Fruit fly (Drosophila melanogaster) whole organism, embryonic: ENCODE results near the gene geko.

Experiments used
- Ada2b ChIP-seq: fragments of 200-800 bp; sonication (Bioruptor generic); IDR thresholded peaks from 2 replicates; pipeline ENCODE4 v1.3.6; 2022; ENCODE audit warnings: missing biosample characterization, missing genetic modification characterization
- B-H2 ChIP-seq: fragments of 200-800 bp; sonication (Bioruptor generic); optimal IDR thresholded peaks from 2 replicates; lab custom pipeline; 2018; ENCODE audit warnings: missing biosample characterization, mild to moderate bottlenecking, missing genetic modification characterization
- C15 ChIP-seq: fragments of 200-800 bp; sonication (Bioruptor generic); IDR thresholded peaks from 3 replicates; pipeline ENCODE4 v1.3.6; 2022; ENCODE audit warnings: missing biosample characterization, missing genetic modification characterization
- CG10267 ChIP-seq: fragments of 200-800 bp; sonication (Bioruptor generic); optimal IDR thresholded peaks from 2 replicates; lab custom pipeline; 2018; ENCODE audit warnings: missing biosample characterization, mild to moderate bottlenecking, missing genetic modification characterization, moderate library complexity
- CG10366 ChIP-seq: fragments of 200-800 bp; sonication (Bioruptor generic); IDR thresholded peaks from 2 replicates; pipeline ENCODE4 v1.3.6; 2022; ENCODE audit warnings: missing biosample characterization, missing genetic modification characterization
- CG10654 ChIP-seq: fragments of 200-800 bp; sonication (Bioruptor generic); optimal IDR thresholded peaks from 2 replicates; lab custom pipeline; 2016; ENCODE audit warnings: missing biosample characterization, missing genetic modification characterization
- CG11093 ChIP-seq: fragments of 200-800 bp; sonication (Bioruptor generic); IDR thresholded peaks from 3 replicates; pipeline ENCODE4 v1.3.6; 2022; ENCODE audit warnings: missing biosample characterization, missing genetic modification characterization
- CG11398 ChIP-seq: fragments of 200-800 bp; sonication (Bioruptor generic); optimal IDR thresholded peaks from 2 replicates; lab custom pipeline; 2016; ENCODE audit warnings: missing biosample characterization, missing genetic modification characterization
- CG11696 ChIP-seq: fragments of 200-800 bp; sonication (Bioruptor generic); IDR thresholded peaks from 2 replicates; pipeline ENCODE4 v1.3.6; 2022; ENCODE audit warnings: missing biosample characterization, missing genetic modification characterization
- CG14965 ChIP-seq: fragments of 200-800 bp; sonication (Bioruptor generic); optimal IDR thresholded peaks from 2 replicates; lab custom pipeline; 2016; ENCODE audit warnings: missing biosample characterization, missing genetic modification characterization, borderline replicate concordance
- CG15479 ChIP-seq: fragments of 200-800 bp; sonication (Bioruptor generic); optimal IDR thresholded peaks from 3 replicates; lab custom pipeline; 2019; ENCODE audit warnings: missing biosample characterization, mild to moderate bottlenecking, missing genetic modification characterization, moderate library complexity
- CG15514 ChIP-seq: fragments of 200-800 bp; sonication (Bioruptor generic); optimal IDR thresholded peaks from 3 replicates; lab custom pipeline; 2017; ENCODE audit warnings: missing biosample characterization, missing genetic modification characterization, mild to moderate bottlenecking, moderate library complexity, missing genetic modification reagents
- CG1602 ChIP-seq: fragments of 200-800 bp; sonication (Bioruptor generic); optimal IDR thresholded peaks from 3 replicates; lab custom pipeline; 2016; ENCODE audit warnings: missing biosample characterization, missing genetic modification characterization
- CG18764 ChIP-seq: fragments of 200-800 bp; sonication (Bioruptor generic); optimal IDR thresholded peaks from 3 replicates; lab custom pipeline; 2016; ENCODE audit warnings: missing biosample characterization, missing genetic modification characterization
- CG2116 ChIP-seq: fragments of 200-800 bp; sonication (Bioruptor generic); optimal IDR thresholded peaks from 3 replicates; lab custom pipeline; 2018; ENCODE audit warnings: missing biosample characterization, mild to moderate bottlenecking, missing genetic modification characterization
- CG31365 ChIP-seq: fragments of 200-800 bp; sonication (Bioruptor generic); optimal IDR thresholded peaks from 2 replicates; lab custom pipeline; 2018; ENCODE audit warnings: missing biosample characterization, mild to moderate bottlenecking, missing genetic modification characterization
- CG34376 ChIP-seq: fragments of 200-800 bp; sonication (Bioruptor generic); optimal IDR thresholded peaks from 2 replicates; lab custom pipeline; 2018; ENCODE audit warnings: missing biosample characterization, mild to moderate bottlenecking, missing genetic modification characterization
- CG4820 ChIP-seq: fragments of 200-800 bp; sonication (Bioruptor generic); optimal IDR thresholded peaks from 3 replicates; lab custom pipeline; 2016; ENCODE audit warnings: missing biosample characterization, missing genetic modification characterization
- CG6272 ChIP-seq: fragments of 200-800 bp; sonication (Bioruptor generic); IDR thresholded peaks from 2 replicates; pipeline ENCODE4 v1.3.6; 2022; ENCODE audit warnings: missing biosample characterization, missing genetic modification characterization
- CG6791 ChIP-seq: fragments of 200-800 bp; sonication (Bioruptor generic); IDR thresholded peaks from 3 replicates; pipeline ENCODE4 v1.3.6; 2022; ENCODE audit warnings: missing biosample characterization, missing genetic modification characterization; ENCODE audit not compliant: partially characterized antibody
- CG7745 ChIP-seq: fragments of 200-800 bp; sonication (Bioruptor generic); optimal IDR thresholded peaks from 2 replicates; lab custom pipeline; 2018; ENCODE audit warnings: missing biosample characterization, mild to moderate bottlenecking, missing genetic modification characterization, moderate library complexity
- CG8765 ChIP-seq: fragments of 200-800 bp; sonication (Bioruptor generic); IDR thresholded peaks from 2 replicates; pipeline ENCODE4 v1.3.6; 2022; ENCODE audit warnings: missing biosample characterization, missing genetic modification characterization
- D19A ChIP-seq: fragments of 200-800 bp; optimal IDR thresholded peaks from 3 replicates; lab custom pipeline; 2019; ENCODE audit warnings: missing biosample characterization, mild to moderate bottlenecking, missing genetic modification characterization, moderate library complexity
- Dbx ChIP-seq: fragments of 200-800 bp; sonication (Bioruptor generic); IDR thresholded peaks from 3 replicates; pipeline ENCODE4 v1.3.6; 2022; ENCODE audit warnings: missing biosample characterization, missing genetic modification characterization
- Drgx ChIP-seq: fragments of 200-800 bp; sonication (Bioruptor generic); IDR thresholded peaks from 2 replicates; pipeline ENCODE4 v1.3.6; 2022; ENCODE audit warnings: missing biosample characterization, missing genetic modification characterization
- ERR ChIP-seq: fragments of 200-800 bp; sonication (Bioruptor generic); optimal IDR thresholded peaks from 2 replicates; lab custom pipeline; 2016; ENCODE audit warnings: missing biosample characterization, missing genetic modification characterization
- Fer2 ChIP-seq: fragments of 200-800 bp; sonication (Bioruptor generic); optimal IDR thresholded peaks from 2 replicates; lab custom pipeline; 2018; ENCODE audit warnings: missing biosample characterization, mild to moderate bottlenecking, missing genetic modification characterization, moderate library complexity
- HLH4C ChIP-seq: fragments of 200-800 bp; sonication (Bioruptor generic); IDR thresholded peaks from 3 replicates; pipeline ENCODE4 v1.3.6; 2022; ENCODE audit warnings: missing biosample characterization, missing genetic modification characterization; ENCODE audit not compliant: partially characterized antibody
- Hr39 ChIP-seq: fragments of >200 bp; optimal IDR thresholded peaks from 2 replicates; lab custom pipeline; 2017
- Jarid2 ChIP-seq: fragments of 200-800 bp; sonication (Bioruptor generic); optimal IDR thresholded peaks from 3 replicates; lab custom pipeline; 2017; ENCODE audit warnings: mild to moderate bottlenecking, missing biosample characterization, missing genetic modification reagents, missing genetic modification characterization
- Kr ChIP-seq: fragments of 200-800 bp; sonication (Bioruptor generic); optimal IDR thresholded peaks from 2 replicates; lab custom pipeline; 2017; ENCODE audit warnings: missing biosample characterization, mild to moderate bottlenecking, missing genetic modification characterization
- Max ChIP-seq: fragments of 200-800 bp; sonication (Bioruptor generic); optimal IDR thresholded peaks from 2 replicates; lab custom pipeline; 2016; ENCODE audit warnings: missing biosample characterization, mild to moderate bottlenecking, missing genetic modification characterization
- NC2α ChIP-seq: fragments of 200-800 bp; sonication (Bioruptor generic); optimal IDR thresholded peaks from 2 replicates; lab custom pipeline; 2016; ENCODE audit warnings: missing biosample characterization, missing genetic modification characterization
- Ssrp ChIP-seq: fragments of 200-800 bp; sonication (Bioruptor generic); optimal IDR thresholded peaks from 2 replicates; lab custom pipeline; 2018; ENCODE audit warnings: missing biosample characterization, mild to moderate bottlenecking, missing genetic modification characterization, moderate library complexity
- Taf1 ChIP-seq: fragments of 200-800 bp; sonication (Bioruptor generic); IDR thresholded peaks from 2 replicates; pipeline ENCODE4 v1.3.6; 2022; ENCODE audit warnings: missing biosample characterization, missing genetic modification characterization
- dan ChIP-seq: fragments of 200-800 bp; sonication (Bioruptor generic); IDR thresholded peaks from 2 replicates; pipeline ENCODE4 v1.3.6; 2022; ENCODE audit warnings: missing biosample characterization, missing genetic modification characterization
- dimm ChIP-seq: fragments of 200-800 bp; sonication (Bioruptor generic); IDR thresholded peaks from 2 replicates; pipeline ENCODE4 v1.3.6; 2022; ENCODE audit warnings: missing biosample characterization, missing genetic modification characterization
- ems ChIP-seq: fragments of 200-800 bp; sonication (Bioruptor generic); optimal IDR thresholded peaks from 3 replicates; lab custom pipeline; 2016; ENCODE audit warnings: missing biosample characterization, missing genetic modification characterization
- exex ChIP-seq: fragments of 200-800 bp; sonication (Bioruptor generic); optimal IDR thresholded peaks from 4 replicates; lab custom pipeline; 2018; ENCODE audit warnings: missing biosample characterization, mild to moderate bottlenecking, missing genetic modification characterization, moderate library complexity
- grau ChIP-seq: fragments of 200-800 bp; optimal IDR thresholded peaks from 3 replicates; lab custom pipeline; 2019; ENCODE audit warnings: missing biosample characterization, mild to moderate bottlenecking, missing genetic modification characterization, moderate library complexity
- gsb-n ChIP-seq: fragments of 200-800 bp; sonication (Bioruptor generic); optimal IDR thresholded peaks from 3 replicates; lab custom pipeline; 2018; ENCODE audit warnings: missing biosample characterization, mild to moderate bottlenecking, missing genetic modification characterization
- hkb ChIP-seq, 2 experiments: fragments of 200-800 bp in 1 of 2; fragments of >200 bp in 1 of 2; sonication (Bioruptor generic) in 1 of 2; IDR thresholded peaks in 1 of 2; optimal IDR thresholded peaks in 1 of 2; 2 replicates each; pipeline versions ENCODE4 v1.3.6 to Lab custom; 2017 to 2022; ENCODE audit warnings: missing biosample characterization in 1 of 2, missing genetic modification characterization in 1 of 2
- jing ChIP-seq: fragments of 200-800 bp; sonication (Bioruptor generic); optimal IDR thresholded peaks from 2 replicates; lab custom pipeline; 2018; ENCODE audit warnings: missing biosample characterization, mild to moderate bottlenecking, missing genetic modification characterization
- jumu ChIP-seq: fragments of 200-800 bp; sonication (Bioruptor generic); optimal IDR thresholded peaks from 3 replicates; lab custom pipeline; 2016; ENCODE audit warnings: missing biosample characterization, missing genetic modification characterization
- lola ChIP-seq, 3 experiments: fragments of >200 bp in 2 of 3; fragments of 200-800 bp in 1 of 3; sonication (Bioruptor generic) in 1 of 3; optimal IDR thresholded peaks; 2 replicates each; lab custom pipeline; 2017 to 2019; ENCODE audit warnings: missing biosample characterization in 3 of 3, missing genetic modification characterization in 3 of 3, mild to moderate bottlenecking in 1 of 3, moderate library complexity in 1 of 3
- ro ChIP-seq: fragments of 200-800 bp; sonication (Bioruptor generic); IDR thresholded peaks from 2 replicates; pipeline ENCODE4 v1.3.6; 2022; ENCODE audit warnings: missing biosample characterization, missing genetic modification characterization
- sob ChIP-seq: fragments of 200-800 bp; sonication (Bioruptor generic); IDR thresholded peaks from 2 replicates; pipeline ENCODE4 v1.3.6; 2022; ENCODE audit warnings: missing biosample characterization, missing genetic modification characterization
- tio ChIP-seq: fragments of 200-800 bp; sonication (Bioruptor generic); optimal IDR thresholded peaks from 2 replicates; lab custom pipeline; 2017; ENCODE audit warnings: missing biosample characterization, missing genetic modification characterization, inconsistent platforms
- tna ChIP-seq: fragments of 200-800 bp; sonication (Bioruptor generic); IDR thresholded peaks from 2 replicates; pipeline ENCODE4 v1.3.6; 2022; ENCODE audit warnings: missing biosample characterization, missing genetic modification characterization; ENCODE audit not compliant: partially characterized antibody
- zen ChIP-seq: fragments of 200-800 bp; sonication (Bioruptor generic); optimal IDR thresholded peaks from 3 replicates; lab custom pipeline; 2018; ENCODE audit warnings: missing biosample characterization, mild to moderate bottlenecking, missing genetic modification characterization, moderate library complexity

The geko gene

dm6 chr3L:18148418-18148973 lies 9.3 kb downstream of the geko start, which contains the start of gene CG7330 (continued):
- TF ChIP-seq Fer2 (tag; lab: Kevin White, UChicago) (peak; percentile 84), NC2α (GFP tag; lab: Kevin White, UChicago) (no peak), Ssrp (tag; lab: Kevin White, UChicago) (peak; percentile 92), CG10654 (GFP tag; lab: Kevin White, UChicago) (peak; percentile 86), tna (GFP tag; lab: Robert Waterston, UW) (no peak), CG15479 (no peak), Max (peak; percentile 77), gsb-n (peak; percentile 80), CG6272 (GFP tag; lab: Robert Waterston, UW) (peak; percentile 75), CG18764 (GFP tag; lab: Kevin White, UChicago) (peak; percentile 73), Dbx (GFP tag; lab: Robert Waterston, UW) (peak; percentile 85), CG11093 (GFP tag; lab: Robert Waterston, UW) (peak; percentile 87), Ada2b (GFP tag; lab: Robert Waterston, UW) (no peak; the same call in none of the 2 replicates), CG7745 (tag; lab: Kevin White, UChicago) (no peak), CG8765 (no peak), Kr (no peak), B-H2 (GFP tag; lab: Kevin White, UChicago) (peak; percentile 51), CG34376 (GFP tag; lab: Kevin White, UChicago) (peak; percentile 83), CG14965 (GFP tag; lab: Kevin White, UChicago) (no peak), zen (tag; lab: Kevin White, UChicago) (peak; percentile 69), Taf1 (peak; percentile 34; the same call in 1 of the 2 replicates), CG4820 (GFP tag; lab: Kevin White, UChicago) (peak; percentile 85), dimm (GFP tag; lab: Robert Waterston, UW) (peak; percentile 58; the same call in 1 of the 2 replicates), ems (GFP tag; lab: Kevin White, UChicago) (peak; percentile 60), lola (GFP tag; optimal IDR thresholded peaks at IDR 0.05; lab: Kevin White, UChicago) (peak in 1 of 3 experiments; percentile 43), dan (GFP tag; lab: Robert Waterston, UW) (no peak), hkb (optimal IDR thresholded peaks at IDR 0.05; lab: Kevin White, UChicago) (no peak), hkb (GFP tag; IDR thresholded peaks at IDR 0.05; lab: Robert Waterston, UW) (no peak; the same call in none of the 2 replicates), grau (tag; lab: Kevin White, UChicago) (peak; percentile 95), Jarid2 (peak; percentile 71), Drgx (GFP tag; lab: Robert Waterston, UW) (peak; percentile 95), HLH4C (no peak), ERR (no peak), CG11398 (GFP tag; lab: Kevin White, UChicago) (no peak), jing (GFP tag; lab: Kevin White, UChicago) (peak; percentile 85), CG6791 (no peak), C15 (GFP tag; lab: Robert Waterston, UW) (peak; percentile 71; the same call in 2 of the 3 replicates), CG15514 (peak; percentile 79), D19A (tag; lab: Kevin White, UChicago) (peak; percentile 89), ro (GFP tag; lab: Robert Waterston, UW) (peak; percentile 66; the same call in 1 of the 2 replicates), sob (GFP tag; lab: Robert Waterston, UW) (peak; percentile 86), CG1602 (GFP tag; lab: Kevin White, UChicago) (peak; percentile 81), exex (tag; lab: Kevin White, UChicago) (peak; percentile 71), CG31365 (tag; lab: Kevin White, UChicago) (peak; percentile 41), CG10267 (peak; percentile 83), tio (GFP tag; lab: Kevin White, UChicago) (peak; percentile 92), jumu (GFP tag; lab: Kevin White, UChicago) (no peak), CG11696 (peak; percentile 51), Hr39 (lab: Kevin White, UChicago) (no peak), CG10366 (GFP tag; lab: Robert Waterston, UW) (peak; percentile 84), CG2116 (GFP tag; lab: Kevin White, UChicago) (peak; percentile 64)
